Worm (Caenorhabditis elegans) whole organism, late embryonic: ENCODE measurements around the gene cyn-10.

ENCODE experiments used
- C38D4.7 ChIP-seq: fragments of 200-800 bp; sonication (Bioruptor generic); optimal IDR thresholded peaks from 2 replicates; lab custom pipeline; 2018; ENCODE audit warnings: mild to moderate bottlenecking, missing genetic modification characterization, moderate library complexity, missing compliant biosample characterization
- ahr-1 ChIP-seq: sonication (generic microtip); optimal IDR thresholded peaks from 2 replicates; lab custom pipeline; 2016; ENCODE audit warnings: missing genetic modification characterization, missing compliant biosample characterization
- ceh-18 ChIP-seq: sonication (generic microtip); optimal IDR thresholded peaks from 2 replicates; lab custom pipeline; 2016; ENCODE audit warnings: missing genetic modification characterization, missing compliant biosample characterization
- ceh-19 ChIP-seq: fragments of 200-800 bp; sonication (Bioruptor generic); optimal IDR thresholded peaks from 2 replicates; lab custom pipeline; 2018; ENCODE audit warnings: mild to moderate bottlenecking, missing genetic modification characterization, missing compliant biosample characterization
- ceh-2 ChIP-seq: sonication (generic microtip); optimal IDR thresholded peaks from 2 replicates; lab custom pipeline; 2016; ENCODE audit warnings: missing genotype, missing genetic modification characterization, missing compliant biosample characterization
- ceh-22 ChIP-seq: sonication (generic microtip); optimal IDR thresholded peaks from 2 replicates; lab custom pipeline; 2017; ENCODE audit warnings: missing biosample characterization, missing genetic modification characterization
- ceh-30 ChIP-seq: fragments of 150-350 bp; optimal IDR thresholded peaks from 2 replicates; lab custom pipeline; 2014; ENCODE audit warnings: missing biosample characterization, missing genetic modification characterization
- ceh-34 ChIP-seq: sonication (generic microtip); optimal IDR thresholded peaks from 2 replicates; lab custom pipeline; 2016; ENCODE audit warnings: mild to moderate bottlenecking, missing genetic modification characterization, missing compliant biosample characterization
- ceh-48 ChIP-seq: sonication (generic microtip); optimal IDR thresholded peaks from 2 replicates; lab custom pipeline; 2016; ENCODE audit warnings: missing genetic modification characterization, inconsistent platforms, missing compliant biosample characterization
- ceh-6 ChIP-seq: fragments of 200-800 bp; sonication (Bioruptor generic); optimal IDR thresholded peaks from 2 replicates; lab custom pipeline; 2018; ENCODE audit warnings: mild to moderate bottlenecking, missing genetic modification characterization, missing compliant biosample characterization
- che-1 ChIP-seq: sonication (generic microtip); optimal IDR thresholded peaks from 2 replicates; lab custom pipeline; 2016; ENCODE audit warnings: mild to moderate bottlenecking, missing genetic modification characterization, missing compliant biosample characterization
- dmd-4 ChIP-seq: sonication (generic microtip); optimal IDR thresholded peaks from 2 replicates; lab custom pipeline; 2016; ENCODE audit warnings: borderline replicate concordance, missing genetic modification characterization, missing compliant biosample characterization
- elt-2 ChIP-seq: sonication (generic microtip); optimal IDR thresholded peaks from 2 replicates; lab custom pipeline; 2016; ENCODE audit warnings: missing genetic modification reagents, missing genetic modification characterization, missing compliant biosample characterization
- fax-1 ChIP-seq: sonication (generic microtip); optimal IDR thresholded peaks from 2 replicates; lab custom pipeline; 2016; ENCODE audit warnings: missing genotype, missing genetic modification characterization, missing compliant biosample characterization
- fkh-10 ChIP-seq: fragments of 150-350 bp; optimal IDR thresholded peaks from 2 replicates; lab custom pipeline; 2014; ENCODE audit warnings: missing biosample characterization, missing genetic modification reagents, missing genetic modification characterization
- fkh-6 ChIP-seq: sonication (generic microtip); optimal IDR thresholded peaks from 2 replicates; lab custom pipeline; 2016; ENCODE audit warnings: missing genetic modification characterization, missing compliant biosample characterization
- hlh-13 ChIP-seq: fragments of 200-800 bp; sonication (Bioruptor generic); optimal IDR thresholded peaks from 2 replicates; lab custom pipeline; 2018; ENCODE audit warnings: mild to moderate bottlenecking, missing genetic modification characterization, missing compliant biosample characterization
- hlh-15 ChIP-seq: sonication (generic microtip); optimal IDR thresholded peaks from 2 replicates; lab custom pipeline; 2016; ENCODE audit warnings: missing genetic modification characterization, missing compliant biosample characterization
- hlh-6 ChIP-seq: sonication (generic microtip); optimal IDR thresholded peaks from 2 replicates; lab custom pipeline; 2016; ENCODE audit warnings: missing genotype, missing genetic modification characterization, missing compliant biosample characterization
- lim-6 ChIP-seq: sonication (generic microtip); optimal IDR thresholded peaks from 2 replicates; lab custom pipeline; 2016; ENCODE audit warnings: missing genetic modification characterization, missing compliant biosample characterization
- lin-11 ChIP-seq: fragments of 200-800 bp; sonication (Bioruptor generic); optimal IDR thresholded peaks from 2 replicates; lab custom pipeline; 2018; ENCODE audit warnings: mild to moderate bottlenecking, missing genetic modification characterization, missing compliant biosample characterization
- madf-2 ChIP-seq: sonication (generic microtip); optimal IDR thresholded peaks from 2 replicates; lab custom pipeline; 2017; ENCODE audit warnings: missing genetic modification characterization, missing compliant biosample characterization
- mec-3 ChIP-seq: sonication (generic microtip); optimal IDR thresholded peaks from 2 replicates; lab custom pipeline; 2016; ENCODE audit warnings: borderline replicate concordance, missing genetic modification characterization, missing compliant biosample characterization
- nhr-11 ChIP-seq: fragments of 150-350 bp; optimal IDR thresholded peaks from 2 replicates; lab custom pipeline; 2014; ENCODE audit warnings: missing biosample characterization, missing genetic modification characterization
- nhr-232 ChIP-seq: sonication (generic microtip); optimal IDR thresholded peaks from 2 replicates; lab custom pipeline; 2016; ENCODE audit warnings: missing genetic modification characterization, missing compliant biosample characterization
- npax-4 ChIP-seq: sonication (generic microtip); optimal IDR thresholded peaks from 2 replicates; lab custom pipeline; 2016; ENCODE audit warnings: missing genetic modification characterization, missing compliant biosample characterization
- odd-2 ChIP-seq: sonication (generic microtip); optimal IDR thresholded peaks from 2 replicates; lab custom pipeline; 2017; ENCODE audit warnings: antibody characterized with exemption, mild to moderate bottlenecking, missing genetic modification characterization, missing compliant biosample characterization
- pat-9 ChIP-seq: fragments of 200-800 bp; sonication (Bioruptor generic); optimal IDR thresholded peaks from 2 replicates; lab custom pipeline; 2018; ENCODE audit warnings: mild to moderate bottlenecking, missing genetic modification characterization, moderate library complexity, missing compliant biosample characterization
- pqm-1 ChIP-seq: sonication (generic microtip); optimal IDR thresholded peaks from 2 replicates; lab custom pipeline; 2016; ENCODE audit warnings: missing genetic modification characterization, missing compliant biosample characterization
- ref-2 ChIP-seq: sonication (generic microtip); optimal IDR thresholded peaks from 2 replicates; lab custom pipeline; 2016; ENCODE audit warnings: missing genetic modification characterization, missing compliant biosample characterization
- sdc-2 ChIP-seq: sonication (generic microtip); optimal IDR thresholded peaks from 2 replicates; lab custom pipeline; 2016; ENCODE audit warnings: missing genotype, missing genetic modification characterization, missing compliant biosample characterization
- sox-2 ChIP-seq: fragments of 200-800 bp; sonication (Bioruptor generic); IDR thresholded peaks from 2 replicates; pipeline ENCODE4 v1.3.6; 2022; ENCODE audit warnings: missing genetic modification reagents, missing genetic modification characterization, missing compliant biosample characterization
- sox-4 ChIP-seq: sonication (generic microtip); optimal IDR thresholded peaks from 2 replicates; lab custom pipeline; 2017; ENCODE audit warnings: mild to moderate bottlenecking, missing genetic modification characterization, inconsistent platforms, missing compliant biosample characterization
- ttx-3 ChIP-seq: sonication (generic microtip); optimal IDR thresholded peaks from 2 replicates; lab custom pipeline; 2016; ENCODE audit warnings: missing genetic modification reagents, missing genetic modification characterization, missing compliant biosample characterization
- zip-5 ChIP-seq: sonication (generic microtip); optimal IDR thresholded peaks from 2 replicates; lab custom pipeline; 2016; ENCODE audit warnings: missing genetic modification characterization, missing compliant biosample characterization
- ztf-16 ChIP-seq: sonication (generic microtip); optimal IDR thresholded peaks from 2 replicates; lab custom pipeline; 2017; ENCODE audit warnings: missing genetic modification characterization, missing compliant biosample characterization

cyn-10 gene

DNA sequence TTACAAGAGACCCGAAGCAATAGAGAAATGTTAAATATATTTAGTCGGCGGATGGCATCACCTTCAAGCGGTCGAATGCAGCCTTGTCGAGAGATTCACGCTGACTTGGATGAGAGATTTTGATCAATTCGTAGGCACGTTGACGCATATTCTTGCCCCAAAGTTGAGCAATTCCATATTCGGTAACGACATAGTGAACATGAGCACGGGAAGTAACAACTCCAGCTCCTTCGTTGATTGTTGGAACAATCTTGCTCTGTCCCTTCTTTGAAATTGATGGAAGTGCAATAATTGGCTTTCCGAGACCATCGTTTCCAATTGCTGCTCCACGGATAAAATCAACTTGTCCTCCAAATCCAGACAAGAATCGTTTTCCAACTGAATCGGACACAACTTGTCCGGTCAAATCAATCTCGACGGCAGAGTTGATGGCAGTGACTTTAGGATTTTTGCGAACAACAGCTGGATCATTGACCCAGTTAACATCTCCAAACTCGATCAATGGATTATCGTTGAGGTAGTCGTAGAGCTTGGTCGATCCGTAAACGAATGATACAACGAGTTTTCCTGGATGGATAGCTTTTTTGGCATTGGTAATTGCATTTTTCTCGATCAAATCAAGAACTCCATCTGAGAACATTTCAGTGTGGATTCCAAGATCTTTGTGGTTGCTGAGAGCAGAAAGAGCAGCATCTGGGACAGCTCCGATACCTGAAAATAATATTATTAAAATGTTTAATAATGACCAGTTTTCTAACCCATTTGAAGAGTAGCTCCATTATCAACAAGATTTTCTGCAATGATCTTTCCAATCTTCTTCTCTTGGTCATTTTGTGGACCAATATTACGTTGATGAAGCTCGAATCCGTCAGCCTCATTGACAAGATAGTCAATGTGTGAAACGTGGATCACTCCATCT is 24.2 kb downstream of the cyn-10 start:
- TF ChIP-seq ttx-3 (tag; lab: Kevin White, UChicago) (no peak), ahr-1 (tag; lab: Kevin White, UChicago) (no peak), sox-2 (no peak), dmd-4 (tag; lab: Kevin White, UChicago) (no peak), odd-2 (tag; lab: Kevin White, UChicago) (no peak), che-1 (no peak), sdc-2 (tag; lab: Kevin White, UChicago) (no peak), ztf-16 (tag; lab: Kevin White, UChicago) (no peak), ceh-22 (tag; lab: Kevin White, UChicago) (no peak), fax-1 (tag; lab: Kevin White, UChicago) (no peak), lin-11 (tag; lab: Kevin White, UChicago) (no peak), hlh-13 (GFP tag; lab: Kevin White, UChicago) (no peak)
- TF ChIP-seq, all 69 proteins: peak for 0

DNA sequence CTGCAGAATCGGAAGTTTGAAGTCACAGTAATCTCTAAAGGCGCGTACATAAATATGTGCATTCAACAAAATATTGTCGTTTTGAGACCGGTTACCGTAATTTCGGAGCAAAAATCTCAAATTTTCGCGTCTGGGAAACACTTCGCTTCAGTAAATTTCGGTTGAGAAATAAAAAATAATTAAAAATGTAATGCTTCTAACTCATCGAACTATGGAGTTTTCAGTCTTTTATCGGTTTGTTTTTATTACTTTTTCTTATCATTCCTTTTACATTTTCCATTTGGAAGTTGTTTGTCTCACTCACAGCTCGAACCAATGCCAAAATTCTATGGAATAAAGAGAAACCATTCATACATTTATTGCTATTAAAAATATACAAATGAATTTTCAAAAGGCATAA is 25.0 kb downstream of the cyn-10 start:
- TF ChIP-seq hlh-13 (GFP tag; lab: Kevin White, UChicago): no peak
- TF ChIP-seq ceh-22 (tag; lab: Kevin White, UChicago): no peak
- TF ChIP-seq ztf-16 (tag; lab: Kevin White, UChicago): no peak
- no peak for TF ChIP-seq sdc-2 (tag; lab: Kevin White, UChicago)
- TF ChIP-seq ref-2 (tag; lab: Kevin White, UChicago): no peak
- TF ChIP-seq nhr-232 (tag; lab: Kevin White, UChicago): no peak
- TF ChIP-seq che-1: no peak
- no peak for TF ChIP-seq npax-4
- no peak for TF ChIP-seq hlh-15 (tag; lab: Kevin White, UChicago)
- TF ChIP-seq ceh-30 (tag; lab: Kevin White, UChicago): no peak
- no peak for TF ChIP-seq fkh-6 (tag; lab: Kevin White, UChicago)
- TF ChIP-seq ceh-18 (tag; lab: Kevin White, UChicago): no peak
- TF ChIP-seq fax-1 (tag; lab: Kevin White, UChicago): no peak
- TF ChIP-seq ceh-19 (GFP tag; lab: Kevin White, UChicago): no peak

ce11 chrII:6887319-6888005 is 25.7 kb downstream of the cyn-10 start, which contains the start of gene pmp-2:
TSS of gene pmp-2 (minus strand) at chrII:6887805.
- TF ChIP-seq npax-4: no peak
- TF ChIP-seq elt-2 (tag; lab: Kevin White, UChicago): peak; percentile 42

ce11 chrII:6884568-6884967 is 28.6 kb downstream of the cyn-10 start:
- no peak for TF ChIP-seq ceh-34 (tag; lab: Kevin White, UChicago)
- no peak for TF ChIP-seq pat-9 (tag; lab: Kevin White, UChicago)
- no peak for TF ChIP-seq hlh-6 (tag; lab: Kevin White, UChicago)
- no peak for TF ChIP-seq odd-2 (tag; lab: Kevin White, UChicago)
- no peak for TF ChIP-seq nhr-11 (tag; lab: Kevin White, UChicago)
- no peak for TF ChIP-seq ceh-6 (GFP tag; lab: Kevin White, UChicago)
- TF ChIP-seq madf-2: no peak
- TF ChIP-seq zip-5: no peak
- TF ChIP-seq ceh-2 (tag; lab: Kevin White, UChicago): no peak
- TF ChIP-seq ceh-48: no peak
- no peak for TF ChIP-seq pqm-1 (tag; lab: Kevin White, UChicago)
- no peak for TF ChIP-seq C38D4.7 (GFP tag; lab: Kevin White, UChicago)
- no peak for TF ChIP-seq fkh-10 (GFP tag; lab: Kevin White, UChicago)
- TF ChIP-seq ceh-30 (tag; lab: Kevin White, UChicago): no peak
- TF ChIP-seq lim-6 (tag; lab: Kevin White, UChicago): no peak
- no peak for TF ChIP-seq sox-2
- no peak for TF ChIP-seq sox-4 (tag; lab: Kevin White, UChicago)
- TF ChIP-seq nhr-232 (tag; lab: Kevin White, UChicago): no peak
- no peak for TF ChIP-seq mec-3
- TF ChIP-seq, all 69 proteins: peak for 0
